Fruit fly (Drosophila melanogaster) whole organism, adult: ENCODE results near the gene CG4537.

ENCODE experiments used
- CG11617 ChIP-seq: fragments of 200-800 bp; sonication (Bioruptor generic); optimal IDR thresholded peaks from 2 replicates; lab custom pipeline; 2017; ENCODE audit warnings: mild to moderate bottlenecking, missing biosample characterization, missing genetic modification reagents, missing genetic modification characterization
- CG12768 ChIP-seq: fragments of 200-800 bp; sonication (Bioruptor generic); optimal IDR thresholded peaks from 2 replicates; lab custom pipeline; 2017; ENCODE audit warnings: missing biosample characterization, missing genetic modification characterization, mild to moderate bottlenecking, moderate library complexity, missing genetic modification reagents
- CG14711 ChIP-seq: fragments of 200-800 bp; sonication (Bioruptor generic); optimal IDR thresholded peaks from 2 replicates; lab custom pipeline; 2018; ENCODE audit warnings: missing biosample characterization, mild to moderate bottlenecking, missing genetic modification characterization, moderate library complexity
- CG1620 ChIP-seq: fragments of 200-800 bp; sonication (Bioruptor generic); optimal IDR thresholded peaks from 2 replicates; lab custom pipeline; 2016; ENCODE audit warnings: missing biosample characterization, missing genetic modification characterization
- CG33017 ChIP-seq: fragments of 200-800 bp; sonication (Bioruptor generic); optimal IDR thresholded peaks from 2 replicates; lab custom pipeline; 2018; ENCODE audit warnings: missing biosample characterization, mild to moderate bottlenecking, missing genetic modification characterization, moderate library complexity
- CG5204 ChIP-seq: fragments of 200-800 bp; sonication (Bioruptor generic); optimal IDR thresholded peaks from 2 replicates; lab custom pipeline; 2016; ENCODE audit warnings: missing biosample characterization, missing genetic modification characterization
- CG7045 ChIP-seq: fragments of 200-800 bp; sonication (Bioruptor generic); optimal IDR thresholded peaks from 2 replicates; lab custom pipeline; 2017; ENCODE audit warnings: missing biosample characterization, mild to moderate bottlenecking, missing genetic modification characterization
- CG7101 ChIP-seq: fragments of 200-800 bp; sonication (Bioruptor generic); optimal IDR thresholded peaks from 2 replicates; lab custom pipeline; 2018; ENCODE audit warnings: missing biosample characterization, mild to moderate bottlenecking, missing genetic modification characterization, moderate library complexity
- Clk ChIP-seq: fragments of 200-800 bp; sonication (Bioruptor generic); optimal IDR thresholded peaks from 2 replicates; lab custom pipeline; 2017; ENCODE audit warnings: missing biosample characterization, missing genetic modification characterization
- Crg-1 ChIP-seq: fragments of 200-800 bp; sonication (Bioruptor generic); optimal IDR thresholded peaks from 2 replicates; lab custom pipeline; 2016; ENCODE audit warnings: missing biosample characterization, missing genetic modification characterization
- Hr96 ChIP-seq: fragments of 200-800 bp; sonication (Bioruptor generic); optimal IDR thresholded peaks from 2 replicates; lab custom pipeline; 2016; ENCODE audit warnings: missing biosample characterization, missing genetic modification characterization
- Mnt ChIP-seq: fragments of 200-800 bp; sonication (Bioruptor generic); optimal IDR thresholded peaks from 2 replicates; lab custom pipeline; 2016; ENCODE audit warnings: missing biosample characterization, mild to moderate bottlenecking, missing genetic modification characterization
- bab1 ChIP-seq: fragments of 200-800 bp; sonication (Bioruptor generic); optimal IDR thresholded peaks from 3 replicates; lab custom pipeline; 2019; ENCODE audit warnings: missing biosample characterization, mild to moderate bottlenecking, missing genetic modification characterization, moderate library complexity
- cic ChIP-seq: fragments of 200-800 bp; sonication (Bioruptor generic); optimal IDR thresholded peaks from 2 replicates; lab custom pipeline; 2017; ENCODE audit warnings: missing biosample characterization, mild to moderate bottlenecking, missing genetic modification characterization, moderate library complexity
- cnc ChIP-seq, 2 experiments: fragments of >200 bp; optimal IDR thresholded peaks; 2 replicates each; lab custom pipeline; 2017
- kay ChIP-seq: fragments of 200-800 bp; sonication (Bioruptor generic); peaks from one replicate; lab custom pipeline; 2016; ENCODE audit warnings: missing biosample characterization, missing genetic modification characterization, borderline replicate concordance
- ovo ChIP-seq: fragments of 200-800 bp; sonication (Bioruptor generic); optimal IDR thresholded peaks from 2 replicates; lab custom pipeline; 2016; ENCODE audit warnings: missing biosample characterization, missing genetic modification characterization
- pad ChIP-seq: fragments of 200-800 bp; sonication (Bioruptor generic); optimal IDR thresholded peaks from 3 replicates; lab custom pipeline; 2017; ENCODE audit warnings: missing biosample characterization, missing genetic modification characterization, mild to moderate bottlenecking, moderate library complexity, missing genetic modification reagents
- tj ChIP-seq: fragments of 200-800 bp; sonication (Bioruptor generic); optimal IDR thresholded peaks from 3 replicates; lab custom pipeline; 2017; ENCODE audit warnings: missing biosample characterization, mild to moderate bottlenecking, missing genetic modification characterization, moderate library complexity
- toe ChIP-seq: fragments of 200-800 bp; sonication (Bioruptor generic); optimal IDR thresholded peaks from 2 replicates; lab custom pipeline; 2016; ENCODE audit warnings: missing biosample characterization, missing genetic modification characterization

The CG4537 gene

dm6 chr2L:9882393-9882971 is 8.2 kb upstream of the CG4537 start:
- no peak for TF ChIP-seq CG33017 (tag; lab: Kevin White, UChicago)
- no peak for TF ChIP-seq kay (GFP tag; lab: Kevin White, UChicago)
- TF ChIP-seq bab1 (GFP tag; lab: Kevin White, UChicago): no peak
- TF ChIP-seq Crg-1 (GFP tag; lab: Kevin White, UChicago): no peak
- no peak for TF ChIP-seq CG11617 (GFP tag; lab: Kevin White, UChicago)
- no peak for TF ChIP-seq toe (GFP tag; lab: Kevin White, UChicago)
- TF ChIP-seq cnc (optimal IDR thresholded peaks at IDR 0.05; lab: Kevin White, UChicago): no peak
- no peak for TF ChIP-seq Mnt
- no peak for TF ChIP-seq ovo (GFP tag; lab: Kevin White, UChicago)
- TF ChIP-seq CG5204: no peak
- no peak for TF ChIP-seq pad
- TF ChIP-seq CG12768: no peak

DNA sequence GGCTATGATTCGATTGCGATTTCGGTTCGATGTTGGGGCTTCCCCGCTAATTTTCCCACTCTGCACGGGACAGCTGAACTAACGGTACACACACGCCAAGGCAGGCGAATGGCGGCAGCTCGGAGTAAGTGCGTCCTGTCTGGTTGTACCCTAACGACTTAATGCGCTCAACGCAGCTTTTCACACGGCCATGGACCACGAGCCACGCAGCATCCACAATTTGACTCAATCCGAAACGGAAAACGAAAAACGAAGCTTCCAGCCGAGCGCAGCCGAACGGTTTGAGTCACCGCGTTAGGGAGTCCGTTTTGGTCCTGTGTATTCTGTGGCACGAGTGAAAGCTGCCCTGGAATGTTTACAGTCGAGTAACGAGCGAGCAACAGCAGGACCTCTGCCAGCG is 4.6 kb upstream of the CG4537 start, which contains the start of gene nAChRalpha6:
TSS of gene nAChRalpha6 (minus strand) at position 165 of the 400 bp plus-strand sequence.
- TF ChIP-seq CG7101 (tag; lab: Kevin White, UChicago) (no peak), Crg-1 (GFP tag; lab: Kevin White, UChicago) (no peak), CG1620 (GFP tag; lab: Kevin White, UChicago) (no peak), cic (no peak), CG5204 (no peak), Clk (GFP tag; lab: Kevin White, UChicago) (no peak), tj (GFP tag; lab: Kevin White, UChicago) (no peak), Mnt (no peak), CG11617 (GFP tag; lab: Kevin White, UChicago) (no peak), CG12768 (no peak), pad (no peak), cnc (optimal IDR thresholded peaks at IDR 0.05; lab: Kevin White, UChicago) (no peak), kay (GFP tag; lab: Kevin White, UChicago) (no peak), bab1 (GFP tag; lab: Kevin White, UChicago) (no peak)

DNA sequence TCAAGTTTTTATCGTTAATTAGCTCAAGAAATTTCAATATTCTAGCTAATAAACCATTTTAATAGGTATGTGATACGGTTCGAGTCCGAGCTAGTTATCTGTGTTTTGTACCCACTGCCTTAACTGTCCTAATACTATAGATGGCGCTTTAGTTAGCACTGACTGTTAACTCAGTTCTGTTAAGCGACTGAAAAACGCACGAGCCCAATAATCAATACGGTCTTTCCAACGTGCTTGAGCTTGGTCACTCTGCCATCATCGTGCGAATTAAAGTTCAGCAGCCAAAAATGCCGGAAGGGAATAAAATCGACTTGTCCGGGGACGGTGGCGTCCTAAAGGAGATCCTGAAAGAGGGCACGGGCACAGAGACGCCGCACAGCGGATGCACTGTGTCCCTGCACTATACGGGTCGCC is 2.8 kb upstream of the CG4537 start, which contains the start of gene Fkbp59:
TSS of gene Fkbp59 (plus strand) at position 150 of the 414 bp plus-strand sequence.
- TF ChIP-seq bab1 (GFP tag; lab: Kevin White, UChicago) (peak; percentile 23), tj (GFP tag; lab: Kevin White, UChicago) (no peak), pad (no peak), Hr96 (GFP tag; lab: Kevin White, UChicago) (no peak), CG7045 (GFP tag; lab: Kevin White, UChicago) (no peak), CG5204 (no peak), CG1620 (GFP tag; lab: Kevin White, UChicago) (peak; percentile 8), cic (no peak), CG7101 (tag; lab: Kevin White, UChicago) (peak; percentile 10), Mnt (peak; percentile 80), CG12768 (no peak), Clk (GFP tag; lab: Kevin White, UChicago) (no peak), ovo (GFP tag; lab: Kevin White, UChicago) (peak; percentile 5), CG14711 (tag; lab: Kevin White, UChicago) (no peak), CG33017 (tag; lab: Kevin White, UChicago) (peak; percentile 25), kay (GFP tag; lab: Kevin White, UChicago) (no peak), CG11617 (GFP tag; lab: Kevin White, UChicago) (no peak), Crg-1 (GFP tag; lab: Kevin White, UChicago) (no peak), cnc (optimal IDR thresholded peaks at IDR 0.05; lab: Kevin White, UChicago) (no peak), toe (GFP tag; lab: Kevin White, UChicago) (no peak)

DNA sequence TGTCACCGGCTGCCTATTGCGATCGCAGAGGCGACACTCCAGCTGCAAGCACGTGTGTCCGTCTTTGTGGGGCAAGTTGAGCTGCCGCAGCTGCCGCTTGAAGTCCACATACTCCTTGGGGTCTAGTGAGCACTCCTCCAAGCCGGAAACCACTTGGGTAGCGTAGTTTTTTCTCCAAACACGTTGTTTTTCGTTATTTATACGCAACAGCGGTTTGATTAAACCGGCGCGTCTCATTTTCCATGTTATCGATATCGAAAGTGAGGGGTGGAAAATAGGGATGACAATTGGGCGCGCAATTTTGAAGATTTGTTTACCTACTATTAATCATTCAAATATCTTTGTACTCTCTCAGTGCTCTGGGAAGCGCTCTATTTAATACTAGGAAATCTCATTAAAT is 2.5 kb downstream of the CG4537 start, which contains the start of gene mtDNA-helicase:
TSS of gene mtDNA-helicase (minus strand) at position 264 of the 400 bp plus-strand sequence.
- no peak for TF ChIP-seq CG7101 (tag; lab: Kevin White, UChicago)
- TF ChIP-seq tj (GFP tag; lab: Kevin White, UChicago): no peak
- TF ChIP-seq kay (GFP tag; lab: Kevin White, UChicago): no peak
- no peak for TF ChIP-seq cnc (optimal IDR thresholded peaks at IDR 0.05; lab: Kevin White, UChicago)
- TF ChIP-seq CG14711 (tag; lab: Kevin White, UChicago): no peak
- no peak for TF ChIP-seq toe (GFP tag; lab: Kevin White, UChicago)
- TF ChIP-seq CG5204: no peak
- no peak for TF ChIP-seq cic
- TF ChIP-seq CG33017 (tag; lab: Kevin White, UChicago): no peak
- no peak for TF ChIP-seq pad
- TF ChIP-seq bab1 (GFP tag; lab: Kevin White, UChicago): peak; percentile 13
- peak; percentile 80 for TF ChIP-seq Mnt
- no peak for TF ChIP-seq CG7045 (GFP tag; lab: Kevin White, UChicago)
- TF ChIP-seq CG1620 (GFP tag; lab: Kevin White, UChicago): no peak
- no peak for TF ChIP-seq ovo (GFP tag; lab: Kevin White, UChicago)
- TF ChIP-seq Hr96 (GFP tag; lab: Kevin White, UChicago): no peak
- TF ChIP-seq CG12768: no peak
- no peak for TF ChIP-seq CG11617 (GFP tag; lab: Kevin White, UChicago)
- peak; percentile 9 for TF ChIP-seq Crg-1 (GFP tag; lab: Kevin White, UChicago)
- TF ChIP-seq Clk (GFP tag; lab: Kevin White, UChicago): no peak

- no peak for TF ChIP-seq Mnt
- TF ChIP-seq kay (GFP tag; lab: Kevin White, UChicago): no peak
- no peak for TF ChIP-seq CG7101 (tag; lab: Kevin White, UChicago)
- TF ChIP-seq CG7045 (GFP tag; lab: Kevin White, UChicago): no peak
- no peak for TF ChIP-seq CG1620 (GFP tag; lab: Kevin White, UChicago)
- no peak for TF ChIP-seq toe (GFP tag; lab: Kevin White, UChicago)
- TF ChIP-seq CG14711 (tag; lab: Kevin White, UChicago): no peak
- TF ChIP-seq Crg-1 (GFP tag; lab: Kevin White, UChicago): no peak
- TF ChIP-seq ovo (GFP tag; lab: Kevin White, UChicago): no peak
- TF ChIP-seq CG12768: no peak
- no peak for TF ChIP-seq CG5204
- no peak for TF ChIP-seq Hr96 (GFP tag; lab: Kevin White, UChicago)
- TF ChIP-seq Clk (GFP tag; lab: Kevin White, UChicago): no peak
- TF ChIP-seq tj (GFP tag; lab: Kevin White, UChicago): no peak
- no peak for TF ChIP-seq cnc (optimal IDR thresholded peaks at IDR 0.05; lab: Kevin White, UChicago)
- TF ChIP-seq cic: no peak
Measured at dm6 chr2L:9894193-9894592, 3.5 kb downstream of the CG4537 start.
